Worm (Caenorhabditis elegans): Measurements from ENCODE around the gene C17B7.3.

Gene C17B7.3

DNA sequence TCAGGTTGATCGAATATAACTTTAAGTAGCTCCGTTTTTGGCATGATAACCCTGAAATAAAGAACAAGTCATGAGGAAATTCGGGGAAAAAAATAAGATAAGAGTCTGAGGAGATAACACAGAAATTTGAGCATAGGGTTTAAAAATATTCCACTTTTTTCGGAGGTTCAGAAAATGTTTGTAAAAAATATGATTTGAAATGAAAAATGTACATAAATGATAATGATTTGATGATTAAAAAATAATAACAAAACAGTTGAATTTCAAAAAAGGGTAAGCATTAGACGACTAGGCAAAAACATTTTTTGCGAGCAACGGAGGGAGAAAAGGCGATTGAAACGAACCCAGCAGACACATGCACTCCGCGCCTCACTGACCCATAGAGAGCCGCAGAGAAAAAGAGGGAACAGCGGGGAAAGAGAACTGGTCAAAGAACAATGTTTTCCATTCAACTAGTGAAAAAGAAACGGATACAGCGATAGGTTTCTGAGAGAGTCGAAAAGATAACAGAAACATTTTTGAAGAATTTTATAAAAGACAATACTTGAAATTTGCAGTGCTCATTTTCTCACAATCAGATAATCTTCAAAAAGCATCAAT, 30.4 kb upstream of the C17B7.3 start, which contains the start of gene arrd-18:
Gene arrd-18, minus strand, starts transcription at position 51 of the 600 bp plus-strand sequence.
- TF ChIP-seq jun-1 (tag; optimal IDR thresholded peaks at IDR 0.05) (no peak), elt-1 (tag; optimal IDR thresholded peaks at IDR 0.05) (no peak), elt-2 (tag; optimal IDR thresholded peaks at IDR 0.05) (peak; percentile 38), snpc-4 (tag; optimal IDR thresholded peaks at IDR 0.05) (peak; percentile 14), nfya-1 (tag; optimal IDR thresholded peaks at IDR 0.05; ENCODE audit: insufficient read depth) (peak; percentile 27), hmg-11 (tag; optimal IDR thresholded peaks at IDR 0.05) (peak; percentile 50), tbx-2 (tag; optimal IDR thresholded peaks at IDR 0.05) (no peak), ceh-9 (tag; optimal IDR thresholded peaks at IDR 0.05) (no peak)

- TF ChIP-seq snpc-4 (tag; optimal IDR thresholded peaks at IDR 0.05) = peak; percentile 45
- no peak for TF ChIP-seq R02D3.7 (tag; optimal IDR thresholded peaks at IDR 0.05)
- no peak for TF ChIP-seq fkh-10 (GFP tag; optimal IDR thresholded peaks at IDR 0.05)
- TF ChIP-seq nhr-43 (tag; optimal IDR thresholded peaks at IDR 0.05; ENCODE audit: poor library complexity, severe bottlenecking) = peak; percentile 72
- no peak for TF ChIP-seq mdl-1 (tag; optimal IDR thresholded peaks at IDR 0.05)
- TF ChIP-seq ZK546.5 (tag; optimal IDR thresholded peaks at IDR 0.05) = no peak
- peak; percentile 84 for TF ChIP-seq hmg-11 (tag; optimal IDR thresholded peaks at IDR 0.05)
- no peak for TF ChIP-seq elt-1 (tag; optimal IDR thresholded peaks at IDR 0.05)
- TF ChIP-seq fkh-2 (tag; optimal IDR thresholded peaks at IDR 0.05) = no peak
- TF ChIP-seq jun-1 (tag; optimal IDR thresholded peaks at IDR 0.05) = peak; percentile 13
- TF ChIP-seq nhr-11 (tag; optimal IDR thresholded peaks at IDR 0.05) = no peak
- TF ChIP-seq eor-1 (tag; optimal IDR thresholded peaks at IDR 0.05) = no peak
- no peak for TF ChIP-seq unc-39 (tag; optimal IDR thresholded peaks at IDR 0.05)
- peak; percentile 70 for TF ChIP-seq lin-15B (tag; optimal IDR thresholded peaks at IDR 0.05)
- TF ChIP-seq daf-12 (tag; optimal IDR thresholded peaks at IDR 0.05) = no peak
- TF ChIP-seq lin-39 (tag; optimal IDR thresholded peaks at IDR 0.05) = peak; percentile 60
- TF ChIP-seq ceh-16 (tag; optimal IDR thresholded peaks at IDR 0.05) = no peak
- peak; percentile 75 for TF ChIP-seq egl-5 (tag; optimal IDR thresholded peaks at IDR 0.05)
- no peak for TF ChIP-seq unc-62 (GFP tag; optimal IDR thresholded peaks at IDR 0.05)
- TF ChIP-seq mml-1 (tag; optimal IDR thresholded peaks at IDR 0.05) = no peak
- TF ChIP-seq nhr-28 (tag; optimal IDR thresholded peaks at IDR 0.05) = no peak
- TF ChIP-seq nhr-12 (tag; optimal IDR thresholded peaks at IDR 0.05) = no peak
- no peak for TF ChIP-seq ztf-4 (tag; optimal IDR thresholded peaks at IDR 0.05)
- peak; percentile 52 for TF ChIP-seq ceh-28 (tag; optimal IDR thresholded peaks at IDR 0.05)
- TF ChIP-seq sea-2 (GFP tag; optimal IDR thresholded peaks at IDR 0.05) = no peak
- TF ChIP-seq ceh-82 (tag; optimal IDR thresholded peaks at IDR 0.05) = no peak
- TF ChIP-seq nhr-67 (tag; optimal IDR thresholded peaks at IDR 0.05) = no peak
- TF ChIP-seq nhr-76 (tag; optimal IDR thresholded peaks at IDR 0.05) = no peak
- TF ChIP-seq elt-2 (tag; optimal IDR thresholded peaks at IDR 0.05) = peak; percentile 46
- no peak for TF ChIP-seq ztf-11 (tag; optimal IDR thresholded peaks at IDR 0.05)
- TF ChIP-seq pha-4 (tag; optimal IDR thresholded peaks at IDR 0.05) = peak; percentile 89
- peak in 1 of 3 experiments; percentile 39 for TF ChIP-seq elt-3 (tag; optimal IDR thresholded peaks at IDR 0.05)
- no peak for TF ChIP-seq ama-1 (optimal IDR thresholded peaks at IDR 0.05)
- no peak for TF ChIP-seq zag-1 (tag; optimal IDR thresholded peaks at IDR 0.05)
- no peak for TF ChIP-seq lsy-12 (tag; optimal IDR thresholded peaks at IDR 0.05)
- TF ChIP-seq nfya-1 (tag; optimal IDR thresholded peaks at IDR 0.05; ENCODE audit: insufficient read depth) = peak; percentile 83
- no peak for TF ChIP-seq ceh-9 (tag; optimal IDR thresholded peaks at IDR 0.05)
- no peak for TF ChIP-seq egl-27 (tag; optimal IDR thresholded peaks at IDR 0.05)
- TF ChIP-seq nhr-237 (tag; optimal IDR thresholded peaks at IDR 0.05) = no peak
- peak; percentile 38 for TF ChIP-seq tbx-2 (tag; optimal IDR thresholded peaks at IDR 0.05)
- TF ChIP-seq nhr-23 (tag; optimal IDR thresholded peaks at IDR 0.05) = peak; percentile 85
- peak; percentile 11 for TF ChIP-seq pqm-1 (tag; optimal IDR thresholded peaks at IDR 0.05)
- no peak for TF ChIP-seq fos-1 (tag; optimal IDR thresholded peaks at IDR 0.05)
- no peak for TF ChIP-seq skn-1 (tag; optimal IDR thresholded peaks at IDR 0.05)
- TF ChIP-seq aly-2 (tag; optimal IDR thresholded peaks at IDR 0.05) = no peak
- TF ChIP-seq nhr-25 (tag; optimal IDR thresholded peaks at IDR 0.05) = peak; percentile 92
- no peak for TF ChIP-seq nhr-77 (tag; optimal IDR thresholded peaks at IDR 0.05)
Measured at ce11 chrV:3315308-3315707, 27.3 kb upstream of the C17B7.3 start, which contains the start of gene arrd-19. arrd-19 (minus strand) TSS chrV:3315516.

Measured in whole organism, L3 larva.